Worm (Caenorhabditis elegans): ENCODE results near the gene tbx-36.

- TF ChIP-seq dao-5 (tag; optimal IDR thresholded peaks at IDR 0.05) = no peak
- TF ChIP-seq him-1 (tag; optimal IDR thresholded peaks at IDR 0.05) = no peak
Measured at ce11 chrIV:11937087-11937486, 13.3 kb upstream of the tbx-36 start, which contains the start of gene slc-5A12.

Measured in whole organism, L4/young adult.